Worm (Caenorhabditis elegans) whole organism, L1 larva: Measurements from ENCODE around the gene F58E6.6.

ENCODE experiments used
- C34B4.2 ChIP-seq: sonication (generic microtip); optimal IDR thresholded peaks from 2 replicates; lab custom pipeline; 2017; ENCODE audit warnings: mild to moderate bottlenecking, missing genetic modification characterization, missing compliant biosample characterization
- F16B12.6 ChIP-seq: fragments of 150-350 bp; optimal IDR thresholded peaks from 2 replicates; lab custom pipeline; 2014; ENCODE audit warnings: missing biosample characterization, missing genetic modification characterization
- aly-2 ChIP-seq: fragments of 150-350 bp; optimal IDR thresholded peaks from 2 replicates; lab custom pipeline; 2014; ENCODE audit warnings: missing biosample characterization, missing genetic modification characterization
- ceh-8 ChIP-seq: fragments of 200-800 bp; sonication (Bioruptor generic); optimal IDR thresholded peaks from 2 replicates; lab custom pipeline; 2018; ENCODE audit warnings: mild to moderate bottlenecking, missing genetic modification characterization, moderate library complexity, missing compliant biosample characterization
- ceh-90 ChIP-seq: sonication (generic microtip); optimal IDR thresholded peaks from 2 replicates; lab custom pipeline; 2016; ENCODE audit warnings: missing genetic modification characterization, missing compliant biosample characterization
- ces-1 ChIP-seq: fragments of 150-350 bp; optimal IDR thresholded peaks from 2 replicates; lab custom pipeline; 2014; ENCODE audit warnings: missing biosample characterization, missing genetic modification reagents, missing genetic modification characterization
- dpl-1 ChIP-seq, 3 experiments: fragments of 150-350 bp in 2 of 3; sonication (generic microtip) in 1 of 3; optimal IDR thresholded peaks; 2 replicates each; lab custom pipeline; 2014 to 2017; ENCODE audit warnings: missing biosample characterization in 3 of 3, missing genetic modification characterization in 3 of 3, missing genetic modification reagents in 3 of 3
- dsc-1 ChIP-seq: sonication (generic microtip); optimal IDR thresholded peaks from 2 replicates; lab custom pipeline; 2016; ENCODE audit warnings: mild to moderate bottlenecking, missing genetic modification characterization, missing compliant biosample characterization
- efl-3 ChIP-seq: fragments of 200-800 bp; sonication (Bioruptor generic); optimal IDR thresholded peaks from 2 replicates; lab custom pipeline; 2018; ENCODE audit warnings: mild to moderate bottlenecking, missing genetic modification characterization, missing compliant biosample characterization
- elt-2 ChIP-seq: sonication (generic microtip); optimal IDR thresholded peaks from 2 replicates; lab custom pipeline; 2016; ENCODE audit warnings: missing genetic modification characterization, mild to moderate bottlenecking, inconsistent platforms, missing compliant biosample characterization, missing genetic modification reagents
- ets-5 ChIP-seq: fragments of 200-800 bp; sonication (Bioruptor generic); IDR thresholded peaks from 2 replicates; pipeline ENCODE4 v1.3.6; 2022; ENCODE audit warnings: missing genetic modification characterization, missing compliant biosample characterization
- fkh-10 ChIP-seq: sonication (generic microtip); optimal IDR thresholded peaks from 2 replicates; lab custom pipeline; 2017; ENCODE audit warnings: missing biosample characterization, missing genetic modification reagents, missing genetic modification characterization
- fkh-8 ChIP-seq: sonication (generic microtip); optimal IDR thresholded peaks from 2 replicates; lab custom pipeline; 2016; ENCODE audit warnings: mild to moderate bottlenecking, missing genetic modification characterization, missing compliant biosample characterization
- fos-1 ChIP-seq: fragments of 150-350 bp; optimal IDR thresholded peaks from 2 replicates; lab custom pipeline; 2014; ENCODE audit warnings: missing biosample characterization, missing genetic modification characterization
- hlh-4 ChIP-seq: sonication (generic microtip); optimal IDR thresholded peaks from 2 replicates; lab custom pipeline; 2016; ENCODE audit warnings: mild to moderate bottlenecking, missing genetic modification characterization, missing compliant biosample characterization
- hpl-2 ChIP-seq: fragments of 150-350 bp; optimal IDR thresholded peaks from 2 replicates; lab custom pipeline; 2014; ENCODE audit warnings: missing biosample characterization, missing genetic modification reagents, missing genetic modification characterization
- lin-13 ChIP-seq: fragments of 150-350 bp; optimal IDR thresholded peaks from 2 replicates; lab custom pipeline; 2014; ENCODE audit warnings: missing biosample characterization, missing genetic modification reagents, missing genetic modification characterization
- lin-35 ChIP-seq, 2 experiments: fragments of 150-350 bp; optimal IDR thresholded peaks; 2 replicates each; lab custom pipeline; 2014; ENCODE audit warnings: missing biosample characterization in 2 of 2, missing genetic modification characterization in 2 of 2, missing genetic modification reagents in 2 of 2
- lin-39 ChIP-seq: fragments of 150-350 bp; optimal IDR thresholded peaks from 2 replicates; lab custom pipeline; 2014; ENCODE audit warnings: missing biosample characterization, missing genetic modification reagents, missing genetic modification characterization
- lsy-2 ChIP-seq, 2 experiments: fragments of 150-350 bp; optimal IDR thresholded peaks; 2 replicates each; lab custom pipeline; 2014; ENCODE audit warnings: missing biosample characterization in 2 of 2, missing genetic modification characterization in 2 of 2
- mef-2 ChIP-seq: fragments of 150-350 bp; optimal IDR thresholded peaks from 2 replicates; lab custom pipeline; 2014; ENCODE audit warnings: missing biosample characterization, missing genetic modification characterization
- nhr-12 ChIP-seq: sonication (generic microtip); optimal IDR thresholded peaks from 2 replicates; lab custom pipeline; 2017; ENCODE audit warnings: missing biosample characterization, missing genetic modification characterization
- nhr-20 ChIP-seq: sonication (generic microtip); optimal IDR thresholded peaks from 2 replicates; lab custom pipeline; 2016; ENCODE audit warnings: mild to moderate bottlenecking, missing genetic modification characterization, missing compliant biosample characterization
- nhr-237 ChIP-seq: fragments of 150-350 bp; optimal IDR thresholded peaks from 2 replicates; lab custom pipeline; 2014; ENCODE audit warnings: missing biosample characterization, missing genetic modification characterization
- nhr-28 ChIP-seq: fragments of 150-350 bp; optimal IDR thresholded peaks from 2 replicates; lab custom pipeline; 2014; ENCODE audit warnings: missing biosample characterization, missing genetic modification characterization
- nhr-47 ChIP-seq: sonication (generic microtip); optimal IDR thresholded peaks from 2 replicates; lab custom pipeline; 2016; ENCODE audit warnings: mild to moderate bottlenecking, missing genetic modification characterization, moderate library complexity, missing compliant biosample characterization
- nhr-71 ChIP-seq: sonication (generic microtip); optimal IDR thresholded peaks from 2 replicates; lab custom pipeline; 2016; ENCODE audit warnings: mild to moderate bottlenecking, missing genetic modification characterization, moderate library complexity, missing compliant biosample characterization
- pax-3 ChIP-seq: fragments of 200-800 bp; sonication (Bioruptor generic); optimal IDR thresholded peaks from 2 replicates; lab custom pipeline; 2018; ENCODE audit warnings: mild to moderate bottlenecking, missing genetic modification characterization, moderate library complexity, missing compliant biosample characterization
- pqm-1 ChIP-seq: sonication (generic microtip); optimal IDR thresholded peaks from 3 replicates; lab custom pipeline; 2017; ENCODE audit warnings: missing biosample characterization, missing genetic modification characterization
- sox-4 ChIP-seq: sonication (generic microtip); optimal IDR thresholded peaks from 2 replicates; lab custom pipeline; 2016; ENCODE audit warnings: missing genetic modification characterization, missing compliant biosample characterization
- sptf-1 ChIP-seq: fragments of 150-350 bp; optimal IDR thresholded peaks from 2 replicates; lab custom pipeline; 2014; ENCODE audit warnings: missing biosample characterization, missing genetic modification characterization
- sup-37 ChIP-seq: fragments of 200-800 bp; sonication (Bioruptor generic); optimal IDR thresholded peaks from 2 replicates; lab custom pipeline; 2018; ENCODE audit warnings: mild to moderate bottlenecking, missing genetic modification characterization, missing compliant biosample characterization
- tbx-2 ChIP-seq: sonication (generic microtip); optimal IDR thresholded peaks from 2 replicates; lab custom pipeline; 2016; ENCODE audit warnings: missing genetic modification characterization, missing compliant biosample characterization
- unc-62 ChIP-seq: fragments of 150-350 bp; optimal IDR thresholded peaks from 2 replicates; lab custom pipeline; 2014; ENCODE audit warnings: missing biosample characterization, missing genetic modification reagents, missing genetic modification characterization
- unc-86 ChIP-seq: sonication (generic microtip); optimal IDR thresholded peaks from 2 replicates; lab custom pipeline; 2016; ENCODE audit warnings: missing genetic modification characterization, missing compliant biosample characterization
- ztf-4 ChIP-seq: fragments of 150-350 bp; optimal IDR thresholded peaks from 2 replicates; lab custom pipeline; 2014; ENCODE audit warnings: missing biosample characterization, missing genetic modification characterization

The F58E6.6 gene

DNA sequence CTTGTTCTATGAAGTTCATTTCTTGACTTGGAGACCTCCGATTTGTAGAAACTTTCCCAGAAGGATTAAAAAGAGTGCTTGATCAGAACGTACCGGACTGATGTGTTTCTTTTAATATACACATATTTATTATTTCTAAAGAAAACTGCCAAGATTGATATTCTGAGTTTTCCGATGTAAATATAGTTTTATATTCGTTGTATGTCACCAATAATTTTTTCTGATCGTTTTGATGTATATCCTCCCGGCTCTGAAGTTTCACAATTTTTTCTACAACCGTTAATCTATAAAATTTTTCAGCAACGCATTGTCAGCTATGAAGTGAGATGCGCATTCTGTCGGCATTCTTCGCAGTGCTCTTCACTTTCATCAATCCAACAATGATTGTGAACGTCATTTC, 43.7 kb upstream of the F58E6.6 start, which contains the start of gene F46B6.9:
Gene F46B6.9 (plus strand): TSS at position 301 of the 400 bp plus-strand sequence.
- TF ChIP-seq lsy-2 (tag; optimal IDR thresholded peaks at IDR 0.05; lab: Kevin White, UChicago) = no peak
- no peak for TF ChIP-seq unc-86
- TF ChIP-seq sup-37 = no peak
- no peak for TF ChIP-seq nhr-12
- no peak for TF ChIP-seq ces-1
- TF ChIP-seq ztf-4 (tag; lab: Kevin White, UChicago) = no peak
- no peak for TF ChIP-seq C34B4.2
- no peak for TF ChIP-seq ceh-90 (tag; lab: Kevin White, UChicago)
- no peak for TF ChIP-seq aly-2 (tag; lab: Kevin White, UChicago)

DNA sequence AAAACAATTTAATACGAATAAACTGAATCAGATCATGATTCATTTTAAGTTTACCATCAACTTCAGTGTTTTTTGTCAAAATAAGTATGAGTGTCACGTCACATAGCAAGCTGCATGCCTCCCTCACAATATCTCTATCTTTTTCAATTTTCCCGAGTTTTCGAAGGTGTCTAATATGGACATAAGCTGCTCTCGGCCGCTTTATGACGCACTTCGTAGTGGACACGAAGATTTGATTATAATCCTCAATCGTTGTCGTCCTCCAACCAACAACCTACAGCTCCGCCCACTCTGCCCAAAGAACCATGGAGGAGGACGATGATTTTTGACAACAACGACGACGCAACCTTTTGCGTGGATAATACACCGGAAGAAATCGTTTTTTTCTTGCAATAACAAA, 43.2 kb upstream of the F58E6.6 start:
- TF ChIP-seq fkh-10 (GFP tag; lab: Kevin White, UChicago) (peak; percentile 24), dsc-1 (tag; lab: Kevin White, UChicago) (peak; percentile 77), pax-3 (tag; lab: Kevin White, UChicago) (peak; percentile 30), sptf-1 (no peak), fkh-8 (peak; percentile 52)

DNA sequence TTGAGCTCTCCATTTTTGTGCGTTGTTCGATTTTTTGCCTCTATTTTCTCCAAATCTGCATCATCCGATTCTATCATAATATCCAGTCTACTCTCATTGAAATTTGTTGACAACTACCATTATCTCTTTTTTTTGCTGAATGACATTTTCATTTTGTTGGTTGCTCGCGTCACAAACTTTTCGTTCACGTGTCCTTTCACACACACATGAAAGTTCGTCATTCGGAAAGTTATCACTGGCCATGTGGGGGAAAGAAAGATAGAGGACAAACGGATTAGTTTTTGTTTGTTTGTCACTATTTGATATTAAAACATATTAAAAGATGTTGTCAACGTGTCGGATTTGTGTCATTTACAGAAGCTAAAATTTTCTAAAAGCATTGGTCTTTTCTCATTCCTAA, 42.2 kb upstream of the F58E6.6 start:
- TF ChIP-seq nhr-71 (tag; lab: Kevin White, UChicago) (peak; percentile 42), pax-3 (tag; lab: Kevin White, UChicago) (peak; percentile 39), dsc-1 (tag; lab: Kevin White, UChicago) (peak; percentile 46), lin-39 (no peak), sup-37 (no peak), fkh-8 (peak; percentile 62), lin-13 (no peak), pqm-1 (no peak), nhr-47 (tag; lab: Kevin White, UChicago) (peak; percentile 11), ceh-8 (GFP tag; lab: Kevin White, UChicago) (no peak), lsy-2 (tag; optimal IDR thresholded peaks at IDR 0.05; lab: Kevin White, UChicago) (peak in 1 of 2 experiments; percentile 8), lin-35 (GFP tag; optimal IDR thresholded peaks at IDR 0.05; lab: Kevin White, UChicago) (no peak), elt-2 (tag; lab: Kevin White, UChicago) (peak; percentile 7)

DNA sequence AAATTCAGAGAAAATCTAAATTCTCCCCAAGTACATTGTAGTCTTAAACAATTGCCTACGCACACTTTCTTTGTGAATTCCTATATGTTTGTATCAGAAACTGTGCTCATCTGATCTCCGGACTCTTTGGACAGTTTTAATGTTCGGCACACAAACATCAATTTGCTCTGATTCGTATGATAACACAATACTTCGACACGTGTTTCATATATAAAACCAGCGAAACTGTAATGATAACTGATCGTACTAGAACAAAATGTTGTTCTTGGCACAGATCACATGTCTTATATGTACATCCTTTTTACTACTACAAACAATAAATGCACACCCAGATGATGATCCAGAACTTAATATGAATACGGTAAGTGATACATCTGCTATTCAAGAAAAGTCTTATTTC, 38.5 kb upstream of the F58E6.6 start, which contains the start of gene lipl-2:
Gene lipl-2 (plus strand): TSS at position 236 of the 400 bp plus-strand sequence.
- TF ChIP-seq hlh-4 (tag; lab: Kevin White, UChicago) (no peak), mef-2 (tag; lab: Kevin White, UChicago) (no peak), unc-62 (GFP tag; lab: Kevin White, UChicago) (no peak), nhr-71 (tag; lab: Kevin White, UChicago) (peak; percentile 15), hpl-2 (GFP tag; lab: Kevin White, UChicago) (no peak), fkh-8 (no peak), lin-35 (GFP tag; optimal IDR thresholded peaks at IDR 0.05; lab: Kevin White, UChicago) (peak in 1 of 2 experiments; percentile 3), nhr-28 (tag; lab: Kevin White, UChicago) (no peak), efl-3 (GFP tag; lab: Kevin White, UChicago) (no peak), tbx-2 (no peak), ceh-8 (GFP tag; lab: Kevin White, UChicago) (no peak), sox-4 (no peak), nhr-20 (tag; lab: Kevin White, UChicago) (peak; percentile 52), F16B12.6 (tag; lab: Kevin White, UChicago) (no peak), nhr-237 (tag; lab: Kevin White, UChicago) (no peak), fos-1 (no peak), aly-2 (tag; lab: Kevin White, UChicago) (no peak), ets-5 (GFP tag; lab: Robert Waterston, UW) (no peak), dpl-1 (GFP tag; optimal IDR thresholded peaks at IDR 0.05; lab: Kevin White, UChicago) (no peak), elt-2 (tag; lab: Kevin White, UChicago) (peak; percentile 84)
